Worm (Caenorhabditis elegans): Measurements from ENCODE around the gene hif-1.

ce11 chrV:20775269-20775668 lies 4.9 kb upstream of the hif-1 start, which contains the start of gene F38A6.4:
- TF ChIP-seq ama-1 (optimal IDR thresholded peaks at IDR 0.05) (no peak), unc-39 (tag; optimal IDR thresholded peaks at IDR 0.05) (no peak), lin-13 (GFP tag; optimal IDR thresholded peaks at IDR 0.05) (no peak), zag-1 (tag; optimal IDR thresholded peaks at IDR 0.05) (no peak), F13H6.1 (tag; optimal IDR thresholded peaks at IDR 0.05) (no peak), skn-1 (tag; optimal IDR thresholded peaks at IDR 0.05) (no peak), lin-39 (tag; optimal IDR thresholded peaks at IDR 0.05) (no peak), nhr-12 (tag; optimal IDR thresholded peaks at IDR 0.05) (no peak), R02D3.7 (tag; optimal IDR thresholded peaks at IDR 0.05) (no peak), snpc-4 (tag; optimal IDR thresholded peaks at IDR 0.05) (no peak), unc-62 (GFP tag; optimal IDR thresholded peaks at IDR 0.05) (no peak), ztf-4 (tag; optimal IDR thresholded peaks at IDR 0.05) (no peak), elt-3 (tag; optimal IDR thresholded peaks at IDR 0.05) (no peak)

All from whole organism, L2 larva.